Fruit fly (Drosophila melanogaster): Measurements from ENCODE around the gene Pka-R1.

Gene Pka-R1

dm6 chr3L:20787835-20788380 lies 28.0 kb upstream of the Pka-R1 start, which contains the start of gene CG11396 (continued):
- TF ChIP-seq CG10565 (GFP tag; optimal IDR thresholded peaks at IDR 0.05) (no peak), Antp (GFP tag; optimal IDR thresholded peaks at IDR 0.05) (no peak), klu (GFP tag; IDR thresholded peaks at IDR 0.05) (no peak), Dref (GFP tag; IDR thresholded peaks at IDR 0.05) (peak; percentile 80), CG11696 (GFP tag; IDR thresholded peaks at IDR 0.05) (no peak), CG11695 (GFP tag; IDR thresholded peaks at IDR 0.05) (no peak), al (GFP tag; IDR thresholded peaks at IDR 0.05) (no peak), CG2129 (GFP tag; IDR thresholded peaks at IDR 0.05; ENCODE audit: partially characterized antibody) (peak; percentile 74), dan (GFP tag; IDR thresholded peaks at IDR 0.05) (no peak), fd64A (GFP tag; optimal IDR thresholded peaks at IDR 0.05) (no peak), CG17359 (tag; optimal IDR thresholded peaks at IDR 0.05) (no peak), CG4404 (GFP tag; IDR thresholded peaks at IDR 0.05) (no peak), cad (GFP tag; optimal IDR thresholded peaks at IDR 0.05) (no peak), CG10543 (GFP tag; optimal IDR thresholded peaks at IDR 0.05) (no peak), caup (GFP tag; optimal IDR thresholded peaks at IDR 0.05; ENCODE audit: severe bottlenecking) (no peak), ap (GFP tag; IDR thresholded peaks at IDR 0.05) (no peak), CG3281 (GFP tag; optimal IDR thresholded peaks at IDR 0.05) (no peak), Chrac-16 (GFP tag; optimal IDR thresholded peaks at IDR 0.05) (no peak), CG42726 (GFP tag; IDR thresholded peaks at IDR 0.05; ENCODE audit: partially characterized antibody) (peak; percentile 94), Fer1 (GFP tag; optimal IDR thresholded peaks at IDR 0.05) (peak; percentile 13), CG17612 (GFP tag; IDR thresholded peaks at IDR 0.05) (no peak), cato (GFP tag; optimal IDR thresholded peaks at IDR 0.05; ENCODE audit: borderline replicate concordance) (no peak), chn (GFP tag; optimal IDR thresholded peaks at IDR 0.05) (no peak), tna (GFP tag; IDR thresholded peaks at IDR 0.05; ENCODE audit: partially characterized antibody) (peak; percentile 92), CG17912 (GFP tag; optimal IDR thresholded peaks at IDR 0.05) (no peak), Taf1 (GFP tag; IDR thresholded peaks at IDR 0.05) (no peak), CG16813 (GFP tag; IDR thresholded peaks at IDR 0.05; ENCODE audit: partially characterized antibody) (peak; percentile 90), vvl (GFP tag; IDR thresholded peaks at IDR 0.05) (no peak), CG15514 (GFP tag; optimal IDR thresholded peaks at IDR 0.05) (no peak), unc-4 (GFP tag; IDR thresholded peaks at IDR 0.05; ENCODE audit: partially characterized antibody) (peak; percentile 96), CG15601 (tag; optimal IDR thresholded peaks at IDR 0.05) (no peak), CG7839 (tag; optimal IDR thresholded peaks at IDR 0.05) (no peak), CG15696 (tag; optimal IDR thresholded peaks at IDR 0.05) (no peak), E2f1 (GFP tag; IDR thresholded peaks at IDR 0.05) (no peak), wdn (GFP tag; IDR thresholded peaks at IDR 0.05) (no peak), CG11093 (GFP tag; IDR thresholded peaks at IDR 0.05) (no peak), mam (GFP tag; optimal IDR thresholded peaks at IDR 0.05) (no peak), Dp (GFP tag; optimal IDR thresholded peaks at IDR 0.05) (peak; percentile 95), CG10267 (tag; optimal IDR thresholded peaks at IDR 0.05) (peak; percentile 14), corto (GFP tag; optimal IDR thresholded peaks at IDR 0.05) (no peak), Bgb (GFP tag; IDR thresholded peaks at IDR 0.05; ENCODE audit: partially characterized antibody) (peak; percentile 97), MESR4 (GFP tag; optimal IDR thresholded peaks at IDR 0.05) (peak; percentile 95), CG11398 (GFP tag; optimal IDR thresholded peaks at IDR 0.05) (no peak), chinmo (GFP tag; IDR thresholded peaks at IDR 0.05; ENCODE audit: partially characterized antibody) (peak; percentile 97), cg (GFP tag; optimal IDR thresholded peaks at IDR 0.05) (no peak), pan (optimal IDR thresholded peaks at IDR 0.05) (no peak), pan (GFP tag; optimal IDR thresholded peaks at IDR 0.05 in 1 of 2, IDR thresholded peaks at IDR 0.05 in 1 of 2) (no peak), CG6791 (GFP tag; IDR thresholded peaks at IDR 0.05; ENCODE audit: partially characterized antibody) (peak; percentile 96), Opbp (GFP tag; IDR thresholded peaks at IDR 0.05; ENCODE audit: partially characterized antibody) (peak; percentile 95), en (GFP tag; optimal IDR thresholded peaks at IDR 0.05) (no peak)
